Worm (Caenorhabditis elegans) whole organism, L3 larva: ENCODE results near the gene F38A6.4.

Experiments
- ceh-16 ChIP-seq: sonication (generic microtip); optimal IDR thresholded peaks from 2 replicates; lab custom pipeline; 2017; ENCODE audit warnings: missing biosample characterization, missing genetic modification characterization
- elt-3 ChIP-seq, 3 experiments: fragments of 150-350 bp in 1 of 3; sonication (generic microtip) in 2 of 3; optimal IDR thresholded peaks; 2 replicates in 2 of 3; 4 replicates in 1 of 3; lab custom pipeline; 2014 to 2017; ENCODE audit warnings: missing biosample characterization in 3 of 3, missing genetic modification characterization in 3 of 3
- mdl-1 ChIP-seq: fragments of 150-350 bp; optimal IDR thresholded peaks from 2 replicates; lab custom pipeline; 2014; ENCODE audit warnings: missing biosample characterization, missing genetic modification characterization
- nhr-11 ChIP-seq: fragments of 150-350 bp; optimal IDR thresholded peaks from 2 replicates; lab custom pipeline; 2014; ENCODE audit warnings: missing biosample characterization, missing genetic modification characterization
- nhr-25 ChIP-seq: sonication (generic microtip); optimal IDR thresholded peaks from 2 replicates; lab custom pipeline; 2017; ENCODE audit warnings: missing biosample characterization, missing genetic modification characterization
- nhr-28 ChIP-seq: fragments of 150-350 bp; optimal IDR thresholded peaks from 2 replicates; lab custom pipeline; 2014; ENCODE audit warnings: missing biosample characterization, missing genetic modification characterization
- pqm-1 ChIP-seq: fragments of 150-350 bp; optimal IDR thresholded peaks from 2 replicates; lab custom pipeline; 2017; ENCODE audit warnings: missing biosample characterization, missing genetic modification characterization, inconsistent platforms
- sea-2 ChIP-seq: fragments of 150-350 bp; sonication (generic microtip); optimal IDR thresholded peaks from 4 replicates; lab custom pipeline; 2014; ENCODE audit warnings: missing biosample characterization, missing genetic modification reagents, missing genetic modification characterization
- skn-1 ChIP-seq: fragments of 150-350 bp; optimal IDR thresholded peaks from 2 replicates; lab custom pipeline; 2014; ENCODE audit warnings: missing biosample characterization, missing genetic modification characterization
- tbx-2 ChIP-seq: sonication (generic microtip); optimal IDR thresholded peaks from 2 replicates; lab custom pipeline; 2016; ENCODE audit warnings: mild to moderate bottlenecking, missing genetic modification characterization, missing compliant biosample characterization
- unc-39 ChIP-seq: sonication (generic microtip); optimal IDR thresholded peaks from 4 replicates; lab custom pipeline; 2017; ENCODE audit warnings: missing biosample characterization, missing genetic modification characterization
- zag-1 ChIP-seq: fragments of 150-350 bp; optimal IDR thresholded peaks from 2 replicates; lab custom pipeline; 2014; ENCODE audit warnings: missing biosample characterization, missing genetic modification characterization

DNA sequence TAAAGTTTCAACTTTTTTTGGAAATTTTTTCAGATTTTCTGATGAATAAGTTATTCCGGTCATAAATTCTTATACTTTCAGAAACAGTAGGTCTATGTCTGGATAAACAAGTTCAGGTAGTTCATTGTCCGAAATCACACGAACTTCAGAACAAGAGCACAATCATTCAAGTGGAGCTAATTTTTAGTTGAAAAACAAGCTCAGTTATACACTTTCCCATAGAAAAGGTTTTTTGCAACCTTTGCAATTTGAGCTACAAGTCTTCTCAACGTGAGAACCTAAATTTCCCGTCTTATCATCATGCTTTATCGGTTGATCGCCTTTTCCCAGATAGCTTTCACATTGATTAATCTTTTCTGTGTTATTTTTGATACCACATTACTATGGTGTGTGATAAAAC lies 43.4 kb downstream of the F38A6.4 start, which contains the start of gene srxa-1:
- TF ChIP-seq unc-39 (tag; lab: Kevin White, UChicago) (no peak), pqm-1 (no peak), zag-1 (tag; lab: Kevin White, UChicago) (no peak), sea-2 (GFP tag; lab: Kevin White, UChicago) (no peak), skn-1 (tag; lab: Kevin White, UChicago) (no peak), mdl-1 (no peak), nhr-28 (tag; lab: Kevin White, UChicago) (no peak), ceh-16 (no peak), elt-3 (tag; optimal IDR thresholded peaks at IDR 0.05; lab: Kevin White, UChicago) (no peak), tbx-2 (tag; lab: Kevin White, UChicago) (no peak), nhr-11 (tag; lab: Kevin White, UChicago) (no peak), nhr-25 (tag; lab: Kevin White, UChicago) (no peak)
